Worm (Caenorhabditis elegans) whole organism, L4 larva: ENCODE data around the gene ZK688.5.

ENCODE experiments used
- aha-1 ChIP-seq: fragments of 150-350 bp; peaks from one replicate; lab custom pipeline; 2014; ENCODE audit warnings: missing biosample characterization, missing genetic modification characterization
- lin-29 ChIP-seq: fragments of 200-800 bp; sonication (Bioruptor generic); IDR thresholded peaks from 2 replicates; pipeline ENCODE4 v1.3.6; 2022; ENCODE audit warnings: missing genetic modification reagents, missing genetic modification characterization, missing compliant biosample characterization
- lin-39 ChIP-seq: fragments of 150-350 bp; optimal IDR thresholded peaks from 2 replicates; lab custom pipeline; 2014; ENCODE audit warnings: missing biosample characterization, missing genetic modification reagents, missing genetic modification characterization
- pha-4 ChIP-seq, 2 experiments: fragments of 150-350 bp in 1 of 2; fragments of 200-800 bp in 1 of 2; sonication (Bioruptor generic) in 1 of 2; IDR thresholded peaks in 1 of 2; optimal IDR thresholded peaks in 1 of 2; 2 replicates each; pipeline versions ENCODE4 v1.3.6 to Lab custom; 2014 to 2022; ENCODE audit warnings: missing genetic modification characterization in 2 of 2, missing genetic modification reagents in 2 of 2, missing biosample characterization in 1 of 2, missing compliant biosample characterization in 1 of 2
- zip-11 ChIP-seq: fragments of 200-800 bp; sonication (Bioruptor generic); IDR thresholded peaks from 2 replicates; pipeline ENCODE4 v1.3.6; 2022; ENCODE audit warnings: missing genetic modification characterization, missing compliant biosample characterization

DNA sequence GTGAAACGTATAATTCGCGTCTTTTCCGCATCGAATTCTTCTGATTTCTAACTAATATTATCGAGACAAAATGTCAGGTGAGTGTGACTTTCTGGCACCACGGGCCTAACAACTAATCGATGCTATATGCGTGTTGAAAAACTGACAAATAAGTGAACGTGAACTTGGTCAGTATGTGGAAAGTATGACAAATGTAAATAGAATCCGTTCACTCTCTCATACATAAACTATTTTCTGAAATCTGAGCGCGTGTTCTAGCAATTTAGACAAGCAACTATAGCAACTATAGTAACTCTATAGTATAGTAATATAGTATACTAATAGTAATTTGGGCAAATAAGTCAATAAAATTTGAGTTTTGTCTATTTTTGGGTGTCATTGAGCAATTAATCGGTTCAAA lies 910 bp upstream of the ZK688.5 start:
- TF ChIP-seq lin-39 (tag; lab: Kevin White, UChicago), result no peak
- TF ChIP-seq zip-11, result no peak
- TF ChIP-seq pha-4 (GFP tag; IDR thresholded peaks at IDR 0.05; lab: Robert Waterston, UW), result no peak
- no peak for TF ChIP-seq pha-4 (tag; optimal IDR thresholded peaks at IDR 0.05; lab: Kevin White, UChicago)
- TF ChIP-seq lin-29 (GFP tag; lab: Robert Waterston, UW), result no peak
- TF ChIP-seq aha-1, result no peak
